Fruit fly (Drosophila melanogaster) whole organism, embryonic: ENCODE measurements around the gene CG31313.
A peak's percentile ranks its signal among the peaks of the same experiment; 100 is the strongest.

Experiments used
- Blimp-1 ChIP-seq: fragments of 200-800 bp; sonication (Bioruptor generic); optimal IDR thresholded peaks from 3 replicates; lab custom pipeline; 2018; ENCODE audit warnings: missing biosample characterization, missing genetic modification characterization, mild to moderate bottlenecking, moderate library complexity, missing genetic modification reagents
- CG10462 ChIP-seq: fragments of 200-800 bp; sonication (Bioruptor generic); optimal IDR thresholded peaks from 2 replicates; lab custom pipeline; 2016; ENCODE audit warnings: missing biosample characterization, missing genetic modification characterization
- CG11695 ChIP-seq: fragments of 200-800 bp; sonication (Bioruptor generic); IDR thresholded peaks from 3 replicates; pipeline ENCODE4 v1.3.6; 2022; ENCODE audit warnings: missing biosample characterization, missing genetic modification characterization
- CG11723 ChIP-seq: fragments of 200-800 bp; sonication (Bioruptor generic); optimal IDR thresholded peaks from 2 replicates; lab custom pipeline; 2017; ENCODE audit warnings: missing biosample characterization, mild to moderate bottlenecking, missing genetic modification characterization
- CG12071 ChIP-seq: fragments of 200-800 bp; sonication (Bioruptor generic); optimal IDR thresholded peaks from 3 replicates; lab custom pipeline; 2018; ENCODE audit warnings: missing biosample characterization, mild to moderate bottlenecking, missing genetic modification characterization
- CG12155 ChIP-seq: fragments of 200-800 bp; sonication (Bioruptor generic); optimal IDR thresholded peaks from 3 replicates; lab custom pipeline; 2016; ENCODE audit warnings: missing biosample characterization, missing genetic modification characterization
- CG14710 ChIP-seq: fragments of 200-800 bp; sonication (Bioruptor generic); optimal IDR thresholded peaks from 3 replicates; lab custom pipeline; 2019; ENCODE audit warnings: missing biosample characterization, mild to moderate bottlenecking, missing genetic modification characterization, moderate library complexity
- CG1603 ChIP-seq: fragments of 200-800 bp; sonication (Bioruptor generic); optimal IDR thresholded peaks from 2 replicates; lab custom pipeline; 2019; ENCODE audit warnings: missing biosample characterization, mild to moderate bottlenecking, missing genetic modification characterization, moderate library complexity
- CG1647 ChIP-seq: fragments of 200-800 bp; sonication (Bioruptor generic); optimal IDR thresholded peaks from 3 replicates; lab custom pipeline; 2016; ENCODE audit warnings: missing biosample characterization, missing genetic modification characterization
- CG2889 ChIP-seq: fragments of 200-800 bp; sonication (Bioruptor generic); IDR thresholded peaks from 3 replicates; pipeline ENCODE4 v1.3.6; 2022; ENCODE audit warnings: missing biosample characterization, missing genetic modification characterization
- CG31224 ChIP-seq: fragments of 200-800 bp; sonication (Bioruptor generic); IDR thresholded peaks from 2 replicates; pipeline ENCODE4 v1.3.6; 2022; ENCODE audit warnings: missing biosample characterization, missing genetic modification characterization
- CG31365 ChIP-seq: fragments of 200-800 bp; sonication (Bioruptor generic); optimal IDR thresholded peaks from 2 replicates; lab custom pipeline; 2018; ENCODE audit warnings: missing biosample characterization, mild to moderate bottlenecking, missing genetic modification characterization
- CG4617 ChIP-seq: fragments of 200-800 bp; sonication (Bioruptor generic); optimal IDR thresholded peaks from 3 replicates; lab custom pipeline; 2016; ENCODE audit warnings: missing biosample characterization, missing genetic modification characterization, borderline replicate concordance
- CG4854 ChIP-seq: fragments of 200-800 bp; sonication (Bioruptor generic); optimal IDR thresholded peaks from 2 replicates; lab custom pipeline; 2016; ENCODE audit warnings: missing biosample characterization, missing genetic modification characterization, inconsistent platforms
- CG6272 ChIP-seq: fragments of 200-800 bp; sonication (Bioruptor generic); IDR thresholded peaks from 2 replicates; pipeline ENCODE4 v1.3.6; 2022; ENCODE audit warnings: missing biosample characterization, missing genetic modification characterization
- CG7372 ChIP-seq: fragments of 200-800 bp; sonication (Bioruptor generic); IDR thresholded peaks from 2 replicates; pipeline ENCODE4 v1.3.6; 2022; ENCODE audit warnings: missing biosample characterization, missing genetic modification characterization
- CG7745 ChIP-seq: fragments of 200-800 bp; sonication (Bioruptor generic); optimal IDR thresholded peaks from 2 replicates; lab custom pipeline; 2018; ENCODE audit warnings: missing biosample characterization, mild to moderate bottlenecking, missing genetic modification characterization, moderate library complexity
- CG8290 ChIP-seq, 3 experiments: fragments of 200-800 bp; sonication (Bioruptor generic); optimal IDR thresholded peaks; 2 replicates each; lab custom pipeline; 2016 to 2019; ENCODE audit warnings: missing biosample characterization in 3 of 3, missing genetic modification characterization in 3 of 3, mild to moderate bottlenecking in 2 of 3, moderate library complexity in 1 of 3
- CG8388 ChIP-seq: fragments of 200-800 bp; sonication (Bioruptor generic); optimal IDR thresholded peaks from 2 replicates; lab custom pipeline; 2019; ENCODE audit warnings: missing biosample characterization, mild to moderate bottlenecking, missing genetic modification characterization, moderate library complexity
- CG8478 ChIP-seq: fragments of >200 bp; optimal IDR thresholded peaks from 2 replicates; lab custom pipeline; 2018
- CG8944 ChIP-seq: fragments of 200-800 bp; sonication (Bioruptor generic); optimal IDR thresholded peaks from 3 replicates; lab custom pipeline; 2016; ENCODE audit warnings: missing biosample characterization, missing genetic modification characterization
- Camta ChIP-seq: fragments of 200-800 bp; sonication (Bioruptor generic); optimal IDR thresholded peaks from 2 replicates; lab custom pipeline; 2016; ENCODE audit warnings: missing biosample characterization, missing genetic modification characterization
- CrebB ChIP-seq: fragments of 200-800 bp; sonication (Bioruptor generic); optimal IDR thresholded peaks from 3 replicates; lab custom pipeline; 2018; ENCODE audit warnings: missing biosample characterization, mild to moderate bottlenecking, missing genetic modification characterization
- Dp ChIP-seq: fragments of 200-800 bp; sonication (Bioruptor generic); optimal IDR thresholded peaks from 2 replicates; lab custom pipeline; 2018; ENCODE audit warnings: missing biosample characterization, mild to moderate bottlenecking, missing genetic modification characterization, moderate library complexity
- GATAe ChIP-seq: fragments of 200-800 bp; sonication (Bioruptor generic); conservative IDR thresholded peaks from 2 replicates; pipeline ENCODE4 v1.3.6; 2022; ENCODE audit warnings: missing biosample characterization, missing genetic modification characterization
- HmgD ChIP-seq: fragments of 200-800 bp; sonication (Bioruptor generic); optimal IDR thresholded peaks from 3 replicates; lab custom pipeline; 2016; ENCODE audit warnings: missing biosample characterization, missing genetic modification characterization
- Hmr ChIP-seq: fragments of 200-800 bp; sonication (Bioruptor generic); optimal IDR thresholded peaks from 3 replicates; lab custom pipeline; 2017; ENCODE audit warnings: mild to moderate bottlenecking, missing biosample characterization, missing genetic modification reagents, missing genetic modification characterization
- MBD-R2 ChIP-seq: fragments of 200-800 bp; sonication (Bioruptor generic); IDR thresholded peaks from 2 replicates; pipeline ENCODE4 v1.3.6; 2022; ENCODE audit warnings: missing biosample characterization, missing genetic modification characterization
- Myb ChIP-seq: fragments of 200-800 bp; sonication (Bioruptor generic); optimal IDR thresholded peaks from 2 replicates; lab custom pipeline; 2016; ENCODE audit warnings: missing biosample characterization, missing genetic modification characterization
- Sry-β ChIP-seq: fragments of 200-800 bp; sonication (Bioruptor generic); optimal IDR thresholded peaks from 2 replicates; lab custom pipeline; 2018; ENCODE audit warnings: missing biosample characterization, mild to moderate bottlenecking, missing genetic modification characterization, moderate library complexity
- Usf ChIP-seq: fragments of 200-800 bp; sonication (Bioruptor generic); optimal IDR thresholded peaks from 2 replicates; lab custom pipeline; 2017; ENCODE audit warnings: missing genotype, missing biosample characterization, missing genetic modification characterization
- ase ChIP-seq: fragments of 200-800 bp; sonication (Bioruptor generic); IDR thresholded peaks from 3 replicates; pipeline ENCODE4 v1.3.6; 2022; ENCODE audit warnings: missing biosample characterization, missing genetic modification characterization
- bigmax ChIP-seq: fragments of 200-800 bp; sonication (Bioruptor generic); optimal IDR thresholded peaks from 2 replicates; lab custom pipeline; 2018; ENCODE audit warnings: missing biosample characterization, mild to moderate bottlenecking, missing genetic modification characterization
- croc ChIP-seq: fragments of 200-800 bp; sonication (Bioruptor generic); conservative IDR thresholded peaks from 3 replicates; pipeline ENCODE4 v1.3.6; 2022; ENCODE audit warnings: missing biosample characterization, missing genetic modification characterization
- crol ChIP-seq: fragments of 200-800 bp; sonication (Bioruptor generic); IDR thresholded peaks from 2 replicates; pipeline ENCODE4 v1.3.6; 2022; ENCODE audit warnings: missing biosample characterization, missing genetic modification characterization
- crp ChIP-seq, 2 experiments: fragments of 200-800 bp; sonication (Bioruptor generic); optimal IDR thresholded peaks; 2 replicates in 1 of 2; 3 replicates in 1 of 2; lab custom pipeline; 2017; ENCODE audit warnings: missing biosample characterization in 2 of 2, missing genetic modification characterization in 2 of 2, mild to moderate bottlenecking in 1 of 2, moderate library complexity in 1 of 2
- dysf ChIP-seq: fragments of 200-800 bp; sonication (Bioruptor generic); IDR thresholded peaks from 3 replicates; pipeline ENCODE4 v1.3.6; 2022; ENCODE audit warnings: missing biosample characterization, missing genetic modification characterization
- ems ChIP-seq: fragments of 200-800 bp; sonication (Bioruptor generic); optimal IDR thresholded peaks from 3 replicates; lab custom pipeline; 2016; ENCODE audit warnings: missing biosample characterization, missing genetic modification characterization
- fru ChIP-seq: fragments of >200 bp; optimal IDR thresholded peaks from 2 replicates; lab custom pipeline; 2017
- kni ChIP-seq: fragments of 200-800 bp; sonication (Bioruptor generic); optimal IDR thresholded peaks from 3 replicates; lab custom pipeline; 2017; ENCODE audit warnings: mild to moderate bottlenecking, missing biosample characterization, missing genetic modification reagents, missing genetic modification characterization
- lbe ChIP-seq: fragments of 200-800 bp; sonication (Bioruptor generic); optimal IDR thresholded peaks from 2 replicates; lab custom pipeline; 2016; ENCODE audit warnings: missing biosample characterization, mild to moderate bottlenecking, missing genetic modification characterization
- oc ChIP-seq: fragments of 200-800 bp; sonication (Bioruptor generic); optimal IDR thresholded peaks from 2 replicates; lab custom pipeline; 2018; ENCODE audit warnings: missing biosample characterization, mild to moderate bottlenecking, missing genetic modification characterization, moderate library complexity
- p53 ChIP-seq: fragments of 200-800 bp; sonication (Bioruptor generic); optimal IDR thresholded peaks from 2 replicates; lab custom pipeline; 2016; ENCODE audit warnings: missing biosample characterization, missing genetic modification characterization
- pho ChIP-seq: fragments of 200-800 bp; sonication (Bioruptor generic); optimal IDR thresholded peaks from 2 replicates; lab custom pipeline; 2016; ENCODE audit warnings: missing biosample characterization, missing genetic modification characterization
- repo ChIP-seq: fragments of 200-800 bp; sonication (Bioruptor generic); optimal IDR thresholded peaks from 2 replicates; lab custom pipeline; 2016; ENCODE audit warnings: missing biosample characterization, missing genetic modification characterization
- salm ChIP-seq: fragments of 200-800 bp; sonication (Bioruptor generic); optimal IDR thresholded peaks from 2 replicates; lab custom pipeline; 2018; ENCODE audit warnings: missing biosample characterization, mild to moderate bottlenecking, missing genetic modification characterization
- sim ChIP-seq: fragments of 200-800 bp; sonication (Bioruptor generic); IDR thresholded peaks from 2 replicates; pipeline ENCODE4 v1.3.6; 2022; ENCODE audit warnings: missing biosample characterization, missing genetic modification characterization
- sob ChIP-seq: fragments of 200-800 bp; sonication (Bioruptor generic); IDR thresholded peaks from 2 replicates; pipeline ENCODE4 v1.3.6; 2022; ENCODE audit warnings: missing biosample characterization, missing genetic modification characterization
- tap ChIP-seq: fragments of 200-800 bp; optimal IDR thresholded peaks from 3 replicates; lab custom pipeline; 2019; ENCODE audit warnings: missing biosample characterization, mild to moderate bottlenecking, missing genetic modification characterization, moderate library complexity
- trh ChIP-seq: fragments of 200-800 bp; sonication (Bioruptor generic); optimal IDR thresholded peaks from 2 replicates; lab custom pipeline; 2016; ENCODE audit warnings: missing biosample characterization, missing genetic modification characterization
- zen ChIP-seq: fragments of 200-800 bp; sonication (Bioruptor generic); optimal IDR thresholded peaks from 3 replicates; lab custom pipeline; 2018; ENCODE audit warnings: missing biosample characterization, mild to moderate bottlenecking, missing genetic modification characterization, moderate library complexity

Gene CG31313

dm6 chr3R:14558383-14558883, 8.8 kb downstream of the CG31313 start (continued):
- no peak for TF ChIP-seq CG8290 (GFP tag; optimal IDR thresholded peaks at IDR 0.05; lab: Kevin White, UChicago)
- TF ChIP-seq CG8290 (tag; optimal IDR thresholded peaks at IDR 0.05; lab: Kevin White, UChicago): peak in 1 of 2 experiments; percentile 60
- peak; percentile 84 for TF ChIP-seq CG4854 (GFP tag; lab: Kevin White, UChicago)
- peak; percentile 93 for TF ChIP-seq pho
- TF ChIP-seq ase: peak; percentile 77; the same call in 2 of the 3 replicates
- TF ChIP-seq croc (GFP tag; lab: Robert Waterston, UW): peak; percentile 77
- TF ChIP-seq CG6272 (GFP tag; lab: Robert Waterston, UW): peak; percentile 67
- peak; percentile 86 for TF ChIP-seq tap
- no peak for TF ChIP-seq Dp
- peak; percentile 59 for TF ChIP-seq CG4617
- peak; percentile 76 for TF ChIP-seq CG8944 (GFP tag; lab: Kevin White, UChicago)
- TF ChIP-seq zen (tag; lab: Kevin White, UChicago): no peak
- TF ChIP-seq CG8478 (lab: Kevin White, UChicago): no peak
- TF ChIP-seq crp (GFP tag; optimal IDR thresholded peaks at IDR 0.05; lab: Kevin White, UChicago): peak in 1 of 2 experiments; percentile 51
- no peak for TF ChIP-seq CG7745
- no peak for TF ChIP-seq crol (GFP tag; lab: Robert Waterston, UW)
- TF ChIP-seq fru (lab: Kevin White, UChicago): no peak
- peak; percentile 83 for TF ChIP-seq CG7372 (GFP tag; lab: Robert Waterston, UW)
- TF ChIP-seq CG14710 (tag; lab: Kevin White, UChicago): peak; percentile 79
- peak; percentile 87 for TF ChIP-seq repo (GFP tag; lab: Kevin White, UChicago)
- peak; percentile 89 for TF ChIP-seq Blimp-1
- peak; percentile 89 for TF ChIP-seq CG11695 (GFP tag; lab: Robert Waterston, UW)
- TF ChIP-seq sob (GFP tag; lab: Robert Waterston, UW): peak; percentile 86
- peak; percentile 39 for TF ChIP-seq Sry-β (GFP tag; lab: Kevin White, UChicago)
- peak; percentile 77 for TF ChIP-seq CrebB (tag; lab: Kevin White, UChicago)
- TF ChIP-seq CG12155 (GFP tag; lab: Kevin White, UChicago): peak; percentile 84
- peak; percentile 69 for TF ChIP-seq CG1603 (tag; lab: Kevin White, UChicago)
- TF ChIP-seq oc (tag; lab: Kevin White, UChicago): peak; percentile 88
- TF ChIP-seq trh (GFP tag; lab: Kevin White, UChicago): peak; percentile 80
- TF ChIP-seq CG1647 (GFP tag; lab: Kevin White, UChicago): peak; percentile 80
- peak; percentile 69 for TF ChIP-seq CG31224 (GFP tag; lab: Robert Waterston, UW)
- TF ChIP-seq lbe: no peak
- TF ChIP-seq bigmax: peak; percentile 43
- TF ChIP-seq p53 (GFP tag; lab: Kevin White, UChicago): peak; percentile 67
- peak; percentile 92 for TF ChIP-seq dysf
- peak; percentile 62 for TF ChIP-seq MBD-R2 (GFP tag; lab: Robert Waterston, UW)
- peak; percentile 91 for TF ChIP-seq Camta (GFP tag; lab: Kevin White, UChicago)
- peak; percentile 88 for TF ChIP-seq CG11723 (GFP tag; lab: Kevin White, UChicago)
- peak; percentile 91 for TF ChIP-seq CG8388 (GFP tag; lab: Kevin White, UChicago)
- 0 out of 2 replicates have a peak, but pooled peaks have one; percentile 34 for TF ChIP-seq sim (GFP tag; lab: Robert Waterston, UW)
- peak; percentile 86 for TF ChIP-seq CG12071 (GFP tag; lab: Kevin White, UChicago)
- peak; percentile 68 for TF ChIP-seq kni (GFP tag; lab: Kevin White, UChicago)
- peak; percentile 60 for TF ChIP-seq CG31365 (tag; lab: Kevin White, UChicago)
- TF ChIP-seq Hmr (GFP tag; lab: Kevin White, UChicago): peak; percentile 95
- peak; percentile 64 for TF ChIP-seq HmgD (GFP tag; lab: Kevin White, UChicago)
- peak; percentile 93 for TF ChIP-seq ems (GFP tag; lab: Kevin White, UChicago)
- 0 out of 3 replicates have a peak, but pooled peaks have one; percentile 18 for TF ChIP-seq CG2889 (GFP tag; lab: Robert Waterston, UW)
- TF ChIP-seq GATAe (GFP tag; lab: Robert Waterston, UW): no peak
- TF ChIP-seq salm (tag; lab: Kevin White, UChicago): peak; percentile 91
- TF ChIP-seq Usf (GFP tag; lab: Kevin White, UChicago): peak; percentile 69
- TF ChIP-seq CG10462 (GFP tag; lab: Kevin White, UChicago): peak; percentile 64
- peak; percentile 80 for TF ChIP-seq Myb (GFP tag; lab: Kevin White, UChicago)
